Fruit fly (Drosophila melanogaster): ENCODE data around the gene CG6277.

- no peak for TF ChIP-seq CG8478 (optimal IDR thresholded peaks at IDR 0.05)
- TF ChIP-seq CTCF (optimal IDR thresholded peaks at IDR 0.05): no peak
Measured at dm6 chr3R:26987455-26987854, 35.6 kb downstream of the CG6277 start.
